Worm (Caenorhabditis elegans): ENCODE data around the gene F13B12.4.

DNA sequence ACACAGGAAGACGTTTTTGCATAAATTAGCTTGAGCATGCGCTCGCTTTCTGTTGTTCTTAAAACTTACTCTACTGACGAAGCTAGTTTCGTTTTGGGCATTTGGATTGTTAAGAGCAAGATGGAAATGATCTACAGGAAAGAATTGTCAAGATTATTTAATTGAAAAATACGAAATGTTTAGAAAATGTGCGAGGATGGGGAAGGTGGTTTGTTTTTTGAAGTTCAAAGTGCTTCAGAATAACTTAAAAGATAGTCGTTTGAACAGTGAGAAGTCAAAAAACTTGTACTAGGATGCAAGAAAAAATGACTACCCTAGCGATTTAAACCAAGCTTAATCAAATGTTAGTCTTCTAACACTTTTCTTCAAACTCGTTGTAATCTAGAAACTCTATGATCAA lies 7.4 kb upstream of the F13B12.4 start, which contains the start of gene srb-17:
- no peak for TF ChIP-seq snpc-4 (tag; optimal IDR thresholded peaks at IDR 0.05)
- TF ChIP-seq nhr-12 (tag; optimal IDR thresholded peaks at IDR 0.05) = no peak
- no peak for TF ChIP-seq nhr-25 (tag; optimal IDR thresholded peaks at IDR 0.05)
- TF ChIP-seq elt-2 (tag; optimal IDR thresholded peaks at IDR 0.05) = no peak
- no peak for TF ChIP-seq nhr-77 (tag; optimal IDR thresholded peaks at IDR 0.05)
- no peak for TF ChIP-seq aly-2 (tag; optimal IDR thresholded peaks at IDR 0.05)
- TF ChIP-seq skn-1 (tag; optimal IDR thresholded peaks at IDR 0.05) = no peak
- no peak for TF ChIP-seq lin-39 (tag; optimal IDR thresholded peaks at IDR 0.05)
- TF ChIP-seq mdl-1 (tag; optimal IDR thresholded peaks at IDR 0.05) = no peak
- no peak for TF ChIP-seq ZK546.5 (tag; optimal IDR thresholded peaks at IDR 0.05)
- TF ChIP-seq daf-12 (tag; optimal IDR thresholded peaks at IDR 0.05) = no peak
- TF ChIP-seq nhr-23 (tag; optimal IDR thresholded peaks at IDR 0.05) = no peak
- TF ChIP-seq elt-1 (tag; optimal IDR thresholded peaks at IDR 0.05) = no peak
- TF ChIP-seq ceh-82 (tag; optimal IDR thresholded peaks at IDR 0.05) = no peak
